Worm (Caenorhabditis elegans): ENCODE data around the gene K05G3.2.

- TF ChIP-seq ama-1 (optimal IDR thresholded peaks at IDR 0.05) (no peak), tbx-11 (GFP tag; IDR thresholded peaks at IDR 0.05) (no peak), sea-1 (GFP tag; conservative IDR thresholded peaks at IDR 0.05) (no peak), hmbx-1 (tag; optimal IDR thresholded peaks at IDR 0.05) (no peak), scrt-1 (GFP tag; IDR thresholded peaks at IDR 0.05) (no peak), pes-1 (GFP tag; IDR thresholded peaks at IDR 0.05) (no peak), flt-1 (GFP tag; IDR thresholded peaks at IDR 0.05) (no peak)
Measured at ce11 chrX:16501032-16501431, 6.3 kb downstream of the K05G3.2 start, which contains the start of gene K05G3.1.

Data from whole organism, early embryonic.